Worm (Caenorhabditis elegans) whole organism, L4/young adult: ENCODE results near the gene sorf-1.

Source experiments
- dao-5 ChIP-seq: sonication (generic microtip); optimal IDR thresholded peaks from 2 replicates; lab custom pipeline; 2016; ENCODE audit warnings: missing genotype, missing genetic modification characterization, moderate library complexity, missing compliant biosample characterization
- him-1 ChIP-seq: sonication (generic microtip); optimal IDR thresholded peaks from 2 replicates; lab custom pipeline; 2016; ENCODE audit warnings: missing genotype, missing genetic modification reagents, missing genetic modification characterization, missing compliant biosample characterization

ce11 chrX:3351526-3351925 lies 27.5 kb downstream of the sorf-1 start, which contains the start of gene ZK816.1:
- no peak for TF ChIP-seq him-1 (tag; lab: Kevin White, UChicago)
- TF ChIP-seq dao-5 (tag; lab: Kevin White, UChicago) = no peak
